Worm (Caenorhabditis elegans) whole organism, midembryonic: Measurements from ENCODE around the gene cfap-20.

ENCODE experiments used
- T22C8.4 ChIP-seq: fragments of 200-800 bp; sonication (Bioruptor generic); IDR thresholded peaks from 2 replicates; pipeline ENCODE4 v1.3.6; 2022; ENCODE audit warnings: missing genetic modification characterization, missing compliant biosample characterization
- flt-1 ChIP-seq: fragments of 200-800 bp; sonication (Bioruptor generic); IDR thresholded peaks from 2 replicates; pipeline ENCODE4 v1.3.6; 2022; ENCODE audit warnings: missing genetic modification characterization, missing compliant biosample characterization
- klf-2 ChIP-seq: fragments of 200-800 bp; sonication (Bioruptor generic); conservative IDR thresholded peaks from 2 replicates; pipeline ENCODE4 v1.3.6; 2022; ENCODE audit warnings: missing genetic modification reagents, missing genetic modification characterization, missing compliant biosample characterization
- ref-1 ChIP-seq: fragments of 200-800 bp; sonication (Bioruptor generic); conservative IDR thresholded peaks from 2 replicates; pipeline ENCODE4 v1.3.6; 2022; ENCODE audit warnings: missing genetic modification reagents, missing genetic modification characterization, missing compliant biosample characterization
- ztf-23 ChIP-seq: fragments of 200-800 bp; sonication (Bioruptor generic); IDR thresholded peaks from 2 replicates; pipeline ENCODE4 v1.3.6; 2022; ENCODE audit warnings: missing genetic modification reagents, missing genetic modification characterization, missing compliant biosample characterization

DNA sequence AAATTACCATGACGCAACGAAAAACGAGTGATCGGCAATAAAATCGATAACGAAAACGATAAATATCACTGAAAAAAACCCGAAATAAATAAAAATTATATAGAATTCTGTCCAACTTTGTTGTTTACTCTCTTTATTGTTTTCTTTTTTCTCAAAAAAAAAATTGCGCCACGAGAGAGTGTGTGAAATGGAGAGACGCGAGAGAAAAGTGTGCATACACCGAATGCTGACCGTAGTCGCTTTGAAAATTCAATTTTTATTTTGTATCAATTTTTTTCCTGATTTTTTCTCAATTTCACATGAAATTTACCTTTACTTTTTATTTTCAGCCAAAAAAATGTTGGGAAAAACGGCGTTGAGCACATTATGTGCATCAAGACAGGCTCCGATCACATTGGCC, 27.4 kb downstream of the cfap-20 start, which contains the start of the genes M01F1.4 and mrpl-35:
- TF ChIP-seq ref-1 (GFP tag; lab: Robert Waterston, UW) (no peak), ztf-23 (GFP tag; lab: Robert Waterston, UW) (no peak), klf-2 (GFP tag; lab: Robert Waterston, UW) (no peak), flt-1 (no peak), T22C8.4 (GFP tag; lab: Robert Waterston, UW) (no peak)
